Worm (Caenorhabditis elegans) whole organism, L4 larva: ENCODE results near the gene mlp-1.

Experiments used
- F10B5.3 ChIP-seq: sonication (generic microtip); optimal IDR thresholded peaks from 2 replicates; lab custom pipeline; 2016; ENCODE audit warnings: mild to moderate bottlenecking, missing genetic modification characterization, missing compliant biosample characterization
- F26F4.8 ChIP-seq: fragments of 200-800 bp; sonication (Bioruptor generic); conservative IDR thresholded peaks from 2 replicates; pipeline ENCODE4 v1.3.6; 2022; ENCODE audit warnings: missing genetic modification characterization, missing compliant biosample characterization
- F37D6.2 ChIP-seq: sonication (generic microtip); optimal IDR thresholded peaks from 2 replicates; lab custom pipeline; 2016; ENCODE audit warnings: mild to moderate bottlenecking, missing genetic modification characterization, missing compliant biosample characterization
- F44E2.7 ChIP-seq: fragments of 200-800 bp; sonication (Bioruptor generic); IDR thresholded peaks from 2 replicates; pipeline ENCODE4 v2.1.2; 2022; ENCODE audit warnings: missing genetic modification characterization, missing compliant biosample characterization
- Y105C5A.15 ChIP-seq: fragments of 200-800 bp; sonication (Bioruptor generic); IDR thresholded peaks from 2 replicates; pipeline ENCODE4 v1.3.6; 2022; ENCODE audit warnings: missing genetic modification characterization, missing compliant biosample characterization
- Y48G9A.11 ChIP-seq: fragments of 200-800 bp; sonication (Bioruptor generic); IDR thresholded peaks from 2 replicates; pipeline ENCODE4 v1.3.6; 2022; ENCODE audit warnings: missing genetic modification reagents, missing genetic modification characterization, missing compliant biosample characterization
- Y5F2A.4 ChIP-seq: fragments of 200-800 bp; sonication (Bioruptor generic); optimal IDR thresholded peaks from 2 replicates; lab custom pipeline; 2018; ENCODE audit warnings: mild to moderate bottlenecking, missing genetic modification characterization, missing compliant biosample characterization
- ZK546.5 ChIP-seq, 2 experiments: sonication (generic microtip); optimal IDR thresholded peaks; 2 replicates each; lab custom pipeline; 2017; ENCODE audit warnings: missing biosample characterization in 2 of 2, missing genetic modification characterization in 2 of 2
- aha-1 ChIP-seq: fragments of 150-350 bp; peaks from one replicate; lab custom pipeline; 2014; ENCODE audit warnings: missing biosample characterization, missing genetic modification characterization
- ama-1 ChIP-seq: fragments of 150-350 bp; optimal IDR thresholded peaks from 2 replicates; lab custom pipeline; 2014; ENCODE audit warnings: inconsistent platforms, mixed read lengths
- ceh-28 ChIP-seq: fragments of 150-350 bp; optimal IDR thresholded peaks from 2 replicates; lab custom pipeline; 2014; ENCODE audit warnings: missing biosample characterization, missing genetic modification reagents, missing genetic modification characterization
- ceh-44 ChIP-seq: fragments of 200-800 bp; sonication (Bioruptor generic); IDR thresholded peaks from 2 replicates; pipeline ENCODE4 v1.3.6; 2022; ENCODE audit warnings: missing genetic modification reagents, missing genetic modification characterization, missing compliant biosample characterization
- ceh-82 ChIP-seq: sonication (generic microtip); optimal IDR thresholded peaks from 2 replicates; lab custom pipeline; 2017; ENCODE audit warnings: missing biosample characterization, missing genetic modification characterization
- daf-16 ChIP-seq, 3 experiments: sonication (generic microtip); optimal IDR thresholded peaks; 2 replicates each; lab custom pipeline; 2016 to 2017; ENCODE audit warnings: missing genetic modification characterization in 3 of 3, missing genetic modification reagents in 3 of 3, mild to moderate bottlenecking in 2 of 3, missing compliant biosample characterization in 2 of 3, missing biosample characterization in 1 of 3, moderate library complexity in 1 of 3
- daf-19 ChIP-seq: fragments of 200-800 bp; sonication (Bioruptor generic); conservative IDR thresholded peaks from 2 replicates; pipeline ENCODE4 v1.3.6; 2022; ENCODE audit warnings: missing genetic modification characterization, missing compliant biosample characterization
- dmd-6 ChIP-seq: fragments of 200-800 bp; sonication (Bioruptor generic); IDR thresholded peaks from 2 replicates; pipeline ENCODE4 v1.3.6; 2022; ENCODE audit warnings: missing genetic modification reagents, missing genetic modification characterization, missing compliant biosample characterization
- hif-1 ChIP-seq, 2 experiments: sonication (generic microtip); optimal IDR thresholded peaks; 2 replicates each; lab custom pipeline; 2016 to 2017; ENCODE audit warnings: missing compliant biosample characterization in 2 of 2, missing genetic modification characterization in 2 of 2, missing genetic modification reagents in 2 of 2, missing genotype in 2 of 2, mild to moderate bottlenecking in 1 of 2
- hlh-30 ChIP-seq: sonication (generic microtip); optimal IDR thresholded peaks from 2 replicates; lab custom pipeline; 2017; ENCODE audit warnings: antibody characterized with exemption, mild to moderate bottlenecking, missing genetic modification characterization, missing compliant biosample characterization; ENCODE audit not compliant: insufficient read depth
- lim-7 ChIP-seq: fragments of 200-800 bp; sonication (Bioruptor generic); IDR thresholded peaks from 2 replicates; pipeline ENCODE4 v1.3.6; 2022; ENCODE audit warnings: missing genetic modification characterization, missing compliant biosample characterization
- lin-1 ChIP-seq: fragments of 200-800 bp; sonication (Bioruptor generic); IDR thresholded peaks from 2 replicates; pipeline ENCODE4 v1.3.6; 2022; ENCODE audit warnings: missing genetic modification reagents, missing genetic modification characterization, missing compliant biosample characterization
- lin-13 ChIP-seq: fragments of 150-350 bp; optimal IDR thresholded peaks from 2 replicates; lab custom pipeline; 2014; ENCODE audit warnings: missing biosample characterization, missing genetic modification reagents, missing genetic modification characterization
- lsy-2 ChIP-seq, 2 experiments: fragments of 150-350 bp in 1 of 2; sonication (generic microtip) in 1 of 2; optimal IDR thresholded peaks; 2 replicates each; lab custom pipeline; 2014 to 2017; ENCODE audit warnings: missing biosample characterization in 2 of 2, missing genetic modification characterization in 2 of 2
- mdl-1 ChIP-seq, 2 experiments: fragments of 150-350 bp in 1 of 2; sonication (generic microtip) in 1 of 2; optimal IDR thresholded peaks; 2 replicates each; lab custom pipeline; 2014 to 2017; ENCODE audit warnings: missing biosample characterization in 2 of 2, missing genetic modification characterization in 2 of 2
- mdt-29 ChIP-seq: fragments of 200-800 bp; sonication (Bioruptor generic); IDR thresholded peaks from 2 replicates; pipeline ENCODE4 v1.3.6; 2022; ENCODE audit warnings: missing genetic modification reagents, missing genetic modification characterization, missing compliant biosample characterization
- mep-1 ChIP-seq: fragments of 150-350 bp; sonication (generic microtip); optimal IDR thresholded peaks from 3 replicates; lab custom pipeline; 2014; ENCODE audit warnings: missing biosample characterization, missing genetic modification characterization
- mes-2 ChIP-seq: sonication (generic microtip); optimal IDR thresholded peaks from 2 replicates; lab custom pipeline; 2016; ENCODE audit warnings: missing genotype, mild to moderate bottlenecking, missing genetic modification characterization, missing compliant biosample characterization; ENCODE audit not compliant: poor library complexity, severe bottlenecking
- mxl-3 ChIP-seq: fragments of 200-800 bp; sonication (Bioruptor generic); optimal IDR thresholded peaks from 2 replicates; lab custom pipeline; 2018; ENCODE audit warnings: mild to moderate bottlenecking, missing genetic modification characterization, missing compliant biosample characterization
- nhr-10 ChIP-seq: fragments of 150-350 bp; optimal IDR thresholded peaks from 2 replicates; lab custom pipeline; 2014; ENCODE audit warnings: missing biosample characterization, missing genetic modification characterization
- nhr-102 ChIP-seq: sonication (generic microtip); optimal IDR thresholded peaks from 2 replicates; lab custom pipeline; 2016; ENCODE audit warnings: mild to moderate bottlenecking, missing genetic modification characterization, moderate library complexity, missing compliant biosample characterization
- nhr-11 ChIP-seq: fragments of 150-350 bp; optimal IDR thresholded peaks from 2 replicates; lab custom pipeline; 2014; ENCODE audit warnings: missing biosample characterization, missing genetic modification characterization
- nhr-25 ChIP-seq: sonication (generic microtip); optimal IDR thresholded peaks from 2 replicates; lab custom pipeline; 2017; ENCODE audit warnings: missing genetic modification characterization, mild to moderate bottlenecking, missing compliant biosample characterization, antibody characterized with exemption, moderate library complexity, borderline replicate concordance; ENCODE audit not compliant: insufficient read depth
- nhr-42 ChIP-seq: fragments of 200-800 bp; sonication (Bioruptor generic); IDR thresholded peaks from 2 replicates; pipeline ENCODE4 v1.3.6; 2022; ENCODE audit warnings: missing genetic modification characterization, missing compliant biosample characterization
- pha-4 ChIP-seq, 2 experiments: fragments of 150-350 bp in 1 of 2; fragments of 200-800 bp in 1 of 2; sonication (Bioruptor generic) in 1 of 2; IDR thresholded peaks in 1 of 2; optimal IDR thresholded peaks in 1 of 2; 2 replicates each; pipeline versions ENCODE4 v1.3.6 to Lab custom; 2014 to 2022; ENCODE audit warnings: missing genetic modification characterization in 2 of 2, missing genetic modification reagents in 2 of 2, missing biosample characterization in 1 of 2, missing compliant biosample characterization in 1 of 2
- php-3 ChIP-seq: fragments of 200-800 bp; sonication (Bioruptor generic); IDR thresholded peaks from 2 replicates; pipeline ENCODE4 v1.3.6; 2022; ENCODE audit warnings: missing genetic modification reagents, missing genetic modification characterization, missing compliant biosample characterization
- saeg-2 ChIP-seq: fragments of 200-800 bp; sonication (Bioruptor generic); IDR thresholded peaks from 2 replicates; pipeline ENCODE4 v1.3.6; 2022; ENCODE audit warnings: missing genetic modification reagents, missing genetic modification characterization, missing compliant biosample characterization
- skn-1 ChIP-seq: fragments of 150-350 bp; optimal IDR thresholded peaks from 2 replicates; lab custom pipeline; 2014; ENCODE audit warnings: missing biosample characterization, missing genetic modification characterization
- spr-1 ChIP-seq: sonication (generic microtip); optimal IDR thresholded peaks from 2 replicates; lab custom pipeline; 2016; ENCODE audit warnings: mild to moderate bottlenecking, missing genetic modification characterization, missing compliant biosample characterization
- spr-3 ChIP-seq: fragments of 200-800 bp; sonication (Bioruptor generic); optimal IDR thresholded peaks from 2 replicates; lab custom pipeline; 2018; ENCODE audit warnings: mild to moderate bottlenecking, missing genetic modification characterization, missing compliant biosample characterization
- unc-39 ChIP-seq: sonication (generic microtip); optimal IDR thresholded peaks from 2 replicates; lab custom pipeline; 2017; ENCODE audit warnings: missing biosample characterization, missing genetic modification characterization
- unc-62 ChIP-seq, 3 experiments: fragments of 150-350 bp in 1 of 3; sonication (generic microtip); optimal IDR thresholded peaks in 2 of 3; peaks in 1 of 3; 1 replicate in 1 of 3; 2 replicates in 2 of 3; lab custom pipeline; 2014 to 2017; ENCODE audit warnings: missing biosample characterization in 3 of 3, missing genetic modification characterization in 3 of 3, missing genetic modification reagents in 3 of 3, missing genotype in 1 of 3
- vab-7 ChIP-seq: fragments of 200-800 bp; sonication (Bioruptor generic); IDR thresholded peaks from 2 replicates; pipeline ENCODE4 v1.3.6; 2022; ENCODE audit warnings: missing genetic modification reagents, missing genetic modification characterization, missing compliant biosample characterization

The mlp-1 gene

ce11 chrIII:5953041-5953912 lies 21.6 kb downstream of the mlp-1 start (continued):
- TF ChIP-seq lin-13 (GFP tag; lab: Kevin White, UChicago) (no peak), nhr-25 (tag; lab: Kevin White, UChicago) (peak; percentile 45), pha-4 (GFP tag; IDR thresholded peaks at IDR 0.05; lab: Robert Waterston, UW) (peak; percentile 48), pha-4 (tag; optimal IDR thresholded peaks at IDR 0.05; lab: Kevin White, UChicago) (no peak), lim-7 (GFP tag; lab: Robert Waterston, UW) (no peak), F37D6.2 (tag; lab: Kevin White, UChicago) (no peak), F44E2.7 (no peak), unc-39 (tag; lab: Kevin White, UChicago) (no peak), daf-16 (GFP tag; optimal IDR thresholded peaks at IDR 0.05; lab: Kevin White, UChicago) (no peak), daf-16 (tag; optimal IDR thresholded peaks at IDR 0.05; lab: Kevin White, UChicago) (peak; percentile 28), php-3 (no peak), spr-1 (peak; percentile 20)

ce11 chrIII:5951589-5952378 lies 23.1 kb downstream of the mlp-1 start:
- TF ChIP-seq nhr-10 (tag; lab: Kevin White, UChicago) = peak; percentile 25
- TF ChIP-seq Y105C5A.15 (GFP tag; lab: Robert Waterston, UW) = 0 out of 2 replicates have a peak, but pooled peaks have one; percentile 7
- no peak for TF ChIP-seq mes-2 (tag; lab: Kevin White, UChicago)
- no peak for TF ChIP-seq lsy-2 (tag; optimal IDR thresholded peaks at IDR 0.05; lab: Kevin White, UChicago)
- peak; percentile 15 for TF ChIP-seq aha-1 (tag; lab: Kevin White, UChicago)
- TF ChIP-seq mep-1 = peak; percentile 15
- peak in 1 of 2 experiments; percentile 42 for TF ChIP-seq mdl-1 (tag; optimal IDR thresholded peaks at IDR 0.05; lab: Kevin White, UChicago)
- 0 out of 2 replicates have a peak, but pooled peaks have one; percentile 31 for TF ChIP-seq lim-7 (GFP tag; lab: Robert Waterston, UW)
- TF ChIP-seq nhr-42 (GFP tag; lab: Robert Waterston, UW) = peak; percentile 28; the same call in 1 of the 2 replicates
- no peak for TF ChIP-seq nhr-11 (tag; lab: Kevin White, UChicago)
- peak; percentile 12 for TF ChIP-seq nhr-25 (tag; lab: Kevin White, UChicago)
- TF ChIP-seq hlh-30 (tag; lab: Kevin White, UChicago) = peak; percentile 88
- peak in 1 of 2 experiments; percentile 68 for TF ChIP-seq unc-62 (GFP tag; optimal IDR thresholded peaks at IDR 0.05 in 1 of 2; lab: Kevin White, UChicago)
- TF ChIP-seq unc-62 (tag; optimal IDR thresholded peaks at IDR 0.05; lab: Kevin White, UChicago) = no peak

- TF ChIP-seq nhr-42 (GFP tag; lab: Robert Waterston, UW) (no peak), Y5F2A.4 (GFP tag; lab: Kevin White, UChicago) (no peak), F26F4.8 (GFP tag; lab: Robert Waterston, UW) (no peak), saeg-2 (no peak), daf-19 (GFP tag; lab: Robert Waterston, UW) (no peak), F10B5.3 (tag; lab: Kevin White, UChicago) (no peak), ama-1 (no peak), skn-1 (tag; lab: Kevin White, UChicago) (no peak), mxl-3 (GFP tag; lab: Kevin White, UChicago) (no peak), ceh-44 (GFP tag; lab: Robert Waterston, UW) (no peak), spr-3 (GFP tag; lab: Kevin White, UChicago) (no peak), dmd-6 (no peak), Y48G9A.11 (GFP tag; lab: Robert Waterston, UW) (no peak), ceh-28 (tag; lab: Kevin White, UChicago) (no peak), ceh-82 (tag; lab: Kevin White, UChicago) (no peak), vab-7 (GFP tag; lab: Robert Waterston, UW) (no peak), lin-1 (GFP tag; lab: Robert Waterston, UW) (0 out of 2 replicates have a peak, but pooled peaks have one; percentile 20), ZK546.5 (tag; optimal IDR thresholded peaks at IDR 0.05; lab: Kevin White, UChicago) (no peak), lsy-2 (tag; optimal IDR thresholded peaks at IDR 0.05; lab: Kevin White, UChicago) (no peak), hif-1 (tag; optimal IDR thresholded peaks at IDR 0.05; lab: Kevin White, UChicago) (no peak), unc-39 (tag; lab: Kevin White, UChicago) (no peak), mdt-29 (GFP tag; lab: Robert Waterston, UW) (no peak), nhr-102 (tag; lab: Kevin White, UChicago) (no peak)
Observed at ce11 chrIII:5950756-5951345, 24.0 kb downstream of the mlp-1 start.
